Fruit fly (Drosophila melanogaster): ENCODE measurements around the gene Mrp5.

Gene Mrp5

DNA sequence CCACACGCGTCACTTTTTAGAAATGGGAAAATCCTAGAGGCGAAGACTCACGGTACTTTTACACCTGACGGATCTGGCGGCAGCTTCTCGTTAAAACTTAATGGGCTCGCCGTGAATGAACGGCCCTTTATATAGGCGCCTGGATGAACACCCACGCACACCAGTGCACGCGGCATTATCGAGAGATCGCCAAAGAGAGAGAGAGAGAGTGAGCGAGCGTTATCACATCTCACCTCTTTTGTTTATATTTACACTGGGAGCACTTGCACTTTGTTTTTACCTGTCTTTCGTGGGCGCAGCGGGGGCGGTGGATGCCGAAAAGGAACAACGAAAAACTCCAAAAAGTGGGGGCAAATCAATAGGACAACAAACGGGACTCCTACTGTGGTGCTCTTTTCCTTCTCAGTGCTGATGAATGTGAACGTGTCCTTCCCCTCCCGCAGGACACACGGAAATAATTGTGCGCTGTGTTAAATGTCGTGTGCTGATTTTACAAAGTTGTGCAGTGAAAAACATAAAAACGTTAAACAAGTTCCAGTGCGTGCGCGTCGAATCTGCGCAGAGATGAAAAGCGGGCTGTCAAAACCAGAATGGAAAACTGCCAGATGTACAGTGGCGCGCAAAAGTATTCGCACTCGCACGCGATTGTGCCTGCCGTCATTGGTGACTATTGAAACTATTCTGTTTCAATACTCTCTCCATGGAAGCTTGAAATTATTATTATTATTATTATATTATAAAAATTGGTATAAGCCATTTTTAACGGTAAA is at the start of gene Mrp5 (continued):
- TF ChIP-seq cyc (GFP tag; optimal IDR thresholded peaks at IDR 0.05) (peak; percentile 26), CG6808 (GFP tag; optimal IDR thresholded peaks at IDR 0.05) (peak; percentile 33), fd59A (GFP tag; optimal IDR thresholded peaks at IDR 0.05) (no peak), Met (GFP tag; optimal IDR thresholded peaks at IDR 0.05) (peak; percentile 6), Blimp-1 (GFP tag; optimal IDR thresholded peaks at IDR 0.05) (no peak), CG11762 (GFP tag; optimal IDR thresholded peaks at IDR 0.05; ENCODE audit: insufficient read depth) (no peak), CG6854 (GFP tag; optimal IDR thresholded peaks at IDR 0.05) (peak; percentile 66), salr (GFP tag; optimal IDR thresholded peaks at IDR 0.05) (peak in 1 of 2 experiments; percentile 53), Eip75B (GFP tag; optimal IDR thresholded peaks at IDR 0.05) (no peak)

DNA sequence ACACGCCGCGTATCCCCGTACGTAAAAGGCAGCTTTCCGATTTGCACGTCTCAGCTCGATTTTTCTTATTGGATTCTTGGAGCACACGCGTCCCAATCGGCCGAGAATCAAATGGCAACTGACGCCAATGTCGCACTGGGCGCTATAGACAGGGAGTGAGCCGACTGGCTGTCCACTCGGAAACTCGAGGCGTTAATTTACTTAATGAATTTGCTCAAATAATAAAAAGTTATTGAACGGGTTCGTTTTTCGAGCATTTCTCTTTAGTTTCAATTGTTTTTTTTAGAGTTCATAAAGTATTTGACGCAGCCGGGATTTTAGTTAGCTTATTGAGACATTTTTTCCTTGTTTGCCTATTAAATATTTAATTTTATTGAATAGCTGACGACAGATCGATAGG is 49.8 kb upstream of the Mrp5 start, which contains the start of gene CG4462:
CG4462 (minus strand) TSS at position 101 of the 400 bp plus-strand sequence.
- TF ChIP-seq CG8319 (GFP tag; optimal IDR thresholded peaks at IDR 0.05) = no peak
- TF ChIP-seq OdsH (GFP tag; optimal IDR thresholded peaks at IDR 0.05) = no peak
- TF ChIP-seq CG34406 (GFP tag; optimal IDR thresholded peaks at IDR 0.05) = no peak
- no peak for TF ChIP-seq Sox102F (GFP tag; optimal IDR thresholded peaks at IDR 0.05)

DNA sequence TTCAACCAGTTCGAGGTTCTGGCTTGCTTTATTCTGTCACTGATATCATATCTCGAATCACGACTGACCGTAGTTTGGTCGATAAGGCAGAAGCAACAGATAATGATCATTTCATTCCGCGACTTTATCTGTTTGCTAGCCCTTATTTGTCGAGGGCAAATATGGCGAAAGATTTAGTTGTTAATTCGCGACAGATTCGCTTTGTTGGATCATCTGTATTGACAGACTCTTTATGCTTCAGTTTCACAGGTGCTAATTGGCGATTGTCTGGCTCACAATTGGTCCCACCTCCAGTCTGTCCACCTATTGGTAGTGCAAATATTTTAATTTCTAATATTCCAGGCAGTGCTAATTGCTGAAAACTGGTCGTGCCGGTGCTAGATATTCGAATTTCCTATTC is 48.9 kb upstream of the Mrp5 start:
- TF ChIP-seq CG32006 (GFP tag; optimal IDR thresholded peaks at IDR 0.05) = no peak
- TF ChIP-seq CG3032 (tag; optimal IDR thresholded peaks at IDR 0.05) = no peak
- TF ChIP-seq CG34406 (GFP tag; optimal IDR thresholded peaks at IDR 0.05) = peak; percentile 42
- TF ChIP-seq dac (GFP tag; optimal IDR thresholded peaks at IDR 0.05) = no peak
- peak; percentile 50 for TF ChIP-seq Eip75B (GFP tag; optimal IDR thresholded peaks at IDR 0.05)
- no peak for TF ChIP-seq CG10669 (GFP tag; optimal IDR thresholded peaks at IDR 0.05)
- TF ChIP-seq Hr39 (GFP tag; optimal IDR thresholded peaks at IDR 0.05) = no peak
- TF ChIP-seq CG11902 (GFP tag; optimal IDR thresholded peaks at IDR 0.05) = no peak
- no peak for TF ChIP-seq Hr38 (GFP tag; optimal IDR thresholded peaks at IDR 0.05)
- TF ChIP-seq CG16779 (tag; optimal IDR thresholded peaks at IDR 0.05) = peak; percentile 21
- no peak for TF ChIP-seq CG3919 (GFP tag; optimal IDR thresholded peaks at IDR 0.05)
- TF ChIP-seq Gug (GFP tag; IDR thresholded peaks at IDR 0.05) = no peak
- TF ChIP-seq svp (GFP tag) = no peak
- peak; percentile 36 for TF ChIP-seq pdm3 (GFP tag; optimal IDR thresholded peaks at IDR 0.05)
- peak; percentile 9 for TF ChIP-seq vri (GFP tag; optimal IDR thresholded peaks at IDR 0.05)
- no peak for TF ChIP-seq esn (GFP tag; optimal IDR thresholded peaks at IDR 0.05)
- no peak for TF ChIP-seq CG6808 (GFP tag; optimal IDR thresholded peaks at IDR 0.05)
- no peak for TF ChIP-seq fd85E (GFP tag; optimal IDR thresholded peaks at IDR 0.05)
- TF ChIP-seq CG6276 (GFP tag; optimal IDR thresholded peaks at IDR 0.05) = no peak
- no peak for TF ChIP-seq lz (GFP tag; optimal IDR thresholded peaks at IDR 0.05)
- no peak for TF ChIP-seq Sox102F (GFP tag; optimal IDR thresholded peaks at IDR 0.05)
- TF ChIP-seq CG8632 (GFP tag; optimal IDR thresholded peaks at IDR 0.05) = peak; percentile 52
- TF ChIP-seq CG6792 (GFP tag; optimal IDR thresholded peaks at IDR 0.05) = peak; percentile 64
- peak; percentile 79 for TF ChIP-seq fkh (GFP tag; optimal IDR thresholded peaks at IDR 0.05)
- TF ChIP-seq CG6854 (GFP tag; optimal IDR thresholded peaks at IDR 0.05) = no peak
- TF ChIP-seq fd59A (GFP tag; optimal IDR thresholded peaks at IDR 0.05) = peak; percentile 33
- TF ChIP-seq Sox15 (GFP tag; optimal IDR thresholded peaks at IDR 0.05) = no peak
- no peak for TF ChIP-seq CG1621 (tag; optimal IDR thresholded peaks at IDR 0.05)
- no peak for TF ChIP-seq Ets96B (tag; optimal IDR thresholded peaks at IDR 0.05)
- no peak for TF ChIP-seq dsx (GFP tag; optimal IDR thresholded peaks at IDR 0.05; ENCODE audit: poor library complexity, severe bottlenecking)
- no peak for TF ChIP-seq Ets21C (GFP tag; optimal IDR thresholded peaks at IDR 0.05)
- TF ChIP-seq spab (GFP tag; optimal IDR thresholded peaks at IDR 0.05) = peak; percentile 51
- TF ChIP-seq CG31627 (GFP tag; optimal IDR thresholded peaks at IDR 0.05) = no peak
- TF ChIP-seq Hr4 (GFP tag; optimal IDR thresholded peaks at IDR 0.05) = no peak
- TF ChIP-seq CG11762 (GFP tag; optimal IDR thresholded peaks at IDR 0.05; ENCODE audit: insufficient read depth) = peak; percentile 5
- TF ChIP-seq CG6163 (GFP tag; IDR thresholded peaks at IDR 0.05) = no peak; the same call in 1 of the 3 replicates
- TF ChIP-seq eg (GFP tag; IDR thresholded peaks at IDR 0.05) = no peak
- TF ChIP-seq topi (GFP tag; optimal IDR thresholded peaks at IDR 0.05) = no peak
- TF ChIP-seq net (GFP tag; optimal IDR thresholded peaks at IDR 0.05) = peak; percentile 46
- TF ChIP-seq Met (GFP tag; optimal IDR thresholded peaks at IDR 0.05) = peak; percentile 36
